Fruit fly (Drosophila melanogaster) whole organism, embryonic: Measurements from ENCODE around the gene CG2818.

ENCODE experiments used
- CG10462 ChIP-seq: fragments of 200-800 bp; sonication (Bioruptor generic); optimal IDR thresholded peaks from 2 replicates; lab custom pipeline; 2016; ENCODE audit warnings: missing biosample characterization, missing genetic modification characterization
- CG11723 ChIP-seq: fragments of 200-800 bp; sonication (Bioruptor generic); optimal IDR thresholded peaks from 2 replicates; lab custom pipeline; 2017; ENCODE audit warnings: missing biosample characterization, mild to moderate bottlenecking, missing genetic modification characterization
- CG12659 ChIP-seq: fragments of 200-800 bp; sonication (Bioruptor generic); optimal IDR thresholded peaks from 3 replicates; lab custom pipeline; 2017; ENCODE audit warnings: mild to moderate bottlenecking, missing biosample characterization, missing genetic modification reagents, missing genetic modification characterization
- CG1603 ChIP-seq: fragments of 200-800 bp; sonication (Bioruptor generic); optimal IDR thresholded peaks from 2 replicates; lab custom pipeline; 2019; ENCODE audit warnings: missing biosample characterization, mild to moderate bottlenecking, missing genetic modification characterization, moderate library complexity
- CG18764 ChIP-seq: fragments of 200-800 bp; sonication (Bioruptor generic); optimal IDR thresholded peaks from 3 replicates; lab custom pipeline; 2016; ENCODE audit warnings: missing biosample characterization, missing genetic modification characterization
- CG2712 ChIP-seq: fragments of 200-800 bp; optimal IDR thresholded peaks from 3 replicates; lab custom pipeline; 2019; ENCODE audit warnings: missing biosample characterization, mild to moderate bottlenecking, missing genetic modification characterization, moderate library complexity
- CG32772 ChIP-seq: fragments of 200-800 bp; sonication (Bioruptor generic); IDR thresholded peaks from 2 replicates; pipeline ENCODE4 v1.3.6; 2022; ENCODE audit warnings: missing biosample characterization, missing genetic modification characterization
- CG6683 ChIP-seq: fragments of 200-800 bp; sonication (Bioruptor generic); optimal IDR thresholded peaks from 2 replicates; lab custom pipeline; 2017; ENCODE audit warnings: missing biosample characterization, mild to moderate bottlenecking, missing genetic modification characterization, missing genetic modification reagents
- D19B ChIP-seq: fragments of 200-800 bp; sonication (Bioruptor generic); optimal IDR thresholded peaks from 2 replicates; lab custom pipeline; 2017; ENCODE audit warnings: missing biosample characterization, mild to moderate bottlenecking, missing genetic modification characterization
- Doc2 ChIP-seq: fragments of 200-800 bp; sonication (Bioruptor generic); IDR thresholded peaks from 2 replicates; pipeline ENCODE4 v1.3.6; 2022; ENCODE audit warnings: missing biosample characterization, missing genetic modification characterization
- Elba2 ChIP-seq: fragments of 200-800 bp; sonication (Bioruptor generic); optimal IDR thresholded peaks from 3 replicates; lab custom pipeline; 2016; ENCODE audit warnings: missing biosample characterization, missing genetic modification characterization
- HLH54F ChIP-seq: fragments of 200-800 bp; sonication (Bioruptor generic); optimal IDR thresholded peaks from 3 replicates; lab custom pipeline; 2016; ENCODE audit warnings: missing biosample characterization, missing genetic modification characterization
- Hmx ChIP-seq: fragments of 200-800 bp; sonication (Bioruptor generic); optimal IDR thresholded peaks from 2 replicates; lab custom pipeline; 2016; ENCODE audit warnings: missing biosample characterization, missing genetic modification characterization
- Hsf ChIP-seq: fragments of 200-800 bp; sonication (Bioruptor generic); optimal IDR thresholded peaks from 3 replicates; lab custom pipeline; 2016; ENCODE audit warnings: missing biosample characterization, missing genetic modification characterization
- Kr ChIP-seq: fragments of 200-800 bp; sonication (Bioruptor generic); optimal IDR thresholded peaks from 2 replicates; lab custom pipeline; 2017; ENCODE audit warnings: missing biosample characterization, mild to moderate bottlenecking, missing genetic modification characterization
- Lpt ChIP-seq: fragments of >200 bp; optimal IDR thresholded peaks from 2 replicates; lab custom pipeline; 2018; ENCODE audit warnings: missing biosample characterization, missing genetic modification characterization
- NC2α ChIP-seq: fragments of 200-800 bp; sonication (Bioruptor generic); optimal IDR thresholded peaks from 2 replicates; lab custom pipeline; 2016; ENCODE audit warnings: missing biosample characterization, missing genetic modification characterization
- Sox102F ChIP-seq: fragments of 200-800 bp; sonication (Bioruptor generic); optimal IDR thresholded peaks from 2 replicates; lab custom pipeline; 2018; ENCODE audit warnings: missing biosample characterization, mild to moderate bottlenecking, missing genetic modification characterization, moderate library complexity
- Xbp1 ChIP-seq: fragments of 200-800 bp; sonication (Bioruptor generic); optimal IDR thresholded peaks from 3 replicates; lab custom pipeline; 2016; ENCODE audit warnings: missing biosample characterization, mild to moderate bottlenecking, missing genetic modification characterization
- ara ChIP-seq: fragments of 200-800 bp; sonication (Bioruptor generic); IDR thresholded peaks from 2 replicates; pipeline ENCODE4 v1.3.6; 2022; ENCODE audit warnings: missing biosample characterization, missing genetic modification characterization
- dm ChIP-seq: fragments of 200-800 bp; sonication (Bioruptor generic); optimal IDR thresholded peaks from 3 replicates; lab custom pipeline; 2016; ENCODE audit warnings: missing biosample characterization, missing genetic modification characterization
- ftz-f1 ChIP-seq: fragments of 200-800 bp; sonication (Bioruptor generic); optimal IDR thresholded peaks from 2 replicates; lab custom pipeline; 2016; ENCODE audit warnings: missing biosample characterization, missing genetic modification characterization
- gce ChIP-seq: fragments of 200-800 bp; sonication (Bioruptor generic); IDR thresholded peaks from 3 replicates; pipeline ENCODE4 v1.3.6; 2022; ENCODE audit warnings: missing biosample characterization, missing genetic modification characterization
- hbn ChIP-seq: fragments of 200-800 bp; sonication (Bioruptor generic); IDR thresholded peaks from 2 replicates; pipeline ENCODE4 v1.3.6; 2022; ENCODE audit warnings: missing biosample characterization, missing genetic modification characterization; ENCODE audit not compliant: partially characterized antibody
- her ChIP-seq: fragments of 200-800 bp; sonication (Bioruptor generic); optimal IDR thresholded peaks from 2 replicates; lab custom pipeline; 2016; ENCODE audit warnings: missing biosample characterization, missing genetic modification characterization
- hth ChIP-seq: fragments of >200 bp; optimal IDR thresholded peaks from 2 replicates; lab custom pipeline; 2017; ENCODE audit warnings: inconsistent platforms
- kay ChIP-seq: fragments of 200-800 bp; sonication (Bioruptor generic); optimal IDR thresholded peaks from 2 replicates; lab custom pipeline; 2016; ENCODE audit warnings: missing biosample characterization, missing genetic modification characterization
- lab ChIP-seq: fragments of 200-800 bp; sonication (Bioruptor generic); optimal IDR thresholded peaks from 3 replicates; lab custom pipeline; 2017; ENCODE audit warnings: missing biosample characterization, missing genetic modification characterization, mild to moderate bottlenecking, moderate library complexity, missing genetic modification reagents
- lola ChIP-seq, 3 experiments: fragments of >200 bp in 2 of 3; fragments of 200-800 bp in 1 of 3; sonication (Bioruptor generic) in 1 of 3; optimal IDR thresholded peaks; 2 replicates each; lab custom pipeline; 2017 to 2019; ENCODE audit warnings: missing biosample characterization in 3 of 3, missing genetic modification characterization in 3 of 3, mild to moderate bottlenecking in 1 of 3, moderate library complexity in 1 of 3
- mirr ChIP-seq: fragments of 200-800 bp; sonication (Bioruptor generic); optimal IDR thresholded peaks from 3 replicates; lab custom pipeline; 2018; ENCODE audit warnings: missing biosample characterization, mild to moderate bottlenecking, missing genetic modification characterization
- nerfin-1 ChIP-seq: fragments of 200-800 bp; sonication (Bioruptor generic); optimal IDR thresholded peaks from 3 replicates; lab custom pipeline; 2019; ENCODE audit warnings: missing biosample characterization, mild to moderate bottlenecking, missing genetic modification characterization, moderate library complexity
- nom ChIP-seq: fragments of 200-800 bp; sonication (Bioruptor generic); optimal IDR thresholded peaks from 2 replicates; lab custom pipeline; 2017; ENCODE audit warnings: missing biosample characterization, missing genetic modification characterization, mild to moderate bottlenecking, moderate library complexity, missing genetic modification reagents
- ro ChIP-seq: fragments of 200-800 bp; sonication (Bioruptor generic); IDR thresholded peaks from 2 replicates; pipeline ENCODE4 v1.3.6; 2022; ENCODE audit warnings: missing biosample characterization, missing genetic modification characterization
- scrt ChIP-seq: fragments of 200-800 bp; sonication (Bioruptor generic); optimal IDR thresholded peaks from 2 replicates; lab custom pipeline; 2018; ENCODE audit warnings: missing biosample characterization, mild to moderate bottlenecking, missing genetic modification characterization, moderate library complexity
- tup ChIP-seq: fragments of 200-800 bp; sonication (Bioruptor generic); optimal IDR thresholded peaks from 2 replicates; lab custom pipeline; 2016; ENCODE audit warnings: missing biosample characterization, mild to moderate bottlenecking, missing genetic modification characterization, moderate library complexity
- vnd ChIP-seq: fragments of 200-800 bp; sonication (Bioruptor generic); IDR thresholded peaks from 3 replicates; pipeline ENCODE4 v1.3.6; 2022; ENCODE audit warnings: missing biosample characterization, missing genetic modification characterization; ENCODE audit not compliant: partially characterized antibody
- vvl ChIP-seq: fragments of 200-800 bp; sonication (Bioruptor generic); IDR thresholded peaks from 2 replicates; pipeline ENCODE4 v1.3.6; 2022; ENCODE audit warnings: missing biosample characterization, missing genetic modification characterization
- yki ChIP-seq: fragments of >200 bp; optimal IDR thresholded peaks from 3 replicates; lab custom pipeline; 2018

CG2818 gene

dm6 chr2L:3699895-3700294 lies 13.3 kb upstream of the CG2818 start, which contains the start of gene CG42465 (continued):
- TF ChIP-seq CG12659 (GFP tag; lab: Kevin White, UChicago) = no peak

DNA sequence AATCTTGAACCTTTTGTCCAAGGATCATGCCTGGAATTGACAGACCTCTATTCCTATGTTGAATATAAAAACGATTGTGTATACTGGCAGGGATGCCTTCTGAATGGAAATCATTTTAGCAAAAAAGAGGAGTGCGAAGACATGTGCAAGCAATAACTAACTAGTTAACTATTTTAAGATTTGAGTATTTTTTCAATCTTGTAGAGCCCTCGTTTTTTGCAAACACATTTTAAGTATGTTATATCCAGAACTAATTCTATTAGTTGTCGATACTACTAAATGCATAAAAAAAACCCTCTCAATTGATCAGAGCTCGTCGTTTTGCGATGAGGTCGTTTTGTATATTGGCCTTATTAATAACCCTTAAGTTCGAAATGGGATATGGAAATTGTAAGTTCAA lies 12.8 kb upstream of the CG2818 start, which contains the start of gene Sfp24C1:
Gene Sfp24C1, plus strand, starts transcription at position 301 of the 400 bp plus-strand sequence.
- no peak for TF ChIP-seq Doc2 (GFP tag; lab: Robert Waterston, UW)
- no peak for TF ChIP-seq scrt (GFP tag; lab: Kevin White, UChicago)
- TF ChIP-seq lola (GFP tag; optimal IDR thresholded peaks at IDR 0.05; lab: Kevin White, UChicago) = no peak
- no peak for TF ChIP-seq NC2α (GFP tag; lab: Kevin White, UChicago)
- no peak for TF ChIP-seq ftz-f1 (GFP tag; lab: Kevin White, UChicago)
- no peak for TF ChIP-seq nom
- no peak for TF ChIP-seq kay
- TF ChIP-seq Elba2 (GFP tag; lab: Kevin White, UChicago) = no peak
- no peak for TF ChIP-seq hth (lab: Kevin White, UChicago)
- no peak for TF ChIP-seq lab (GFP tag; lab: Kevin White, UChicago)
- TF ChIP-seq CG6683 = no peak
- TF ChIP-seq tup (GFP tag; lab: Kevin White, UChicago) = no peak
- TF ChIP-seq gce (GFP tag; lab: Robert Waterston, UW) = no peak
- no peak for TF ChIP-seq CG2712 (tag; lab: Kevin White, UChicago)
- TF ChIP-seq CG11723 = no peak
- TF ChIP-seq Sox102F (GFP tag; lab: Kevin White, UChicago) = no peak
- no peak for TF ChIP-seq CG18764

dm6 chr2L:3700990-3701389 lies 12.2 kb upstream of the CG2818 start, which contains the start of gene CG42467:
CG42467 (plus strand) TSS chr2L:3701290.
- TF ChIP-seq mirr (GFP tag; lab: Kevin White, UChicago) (no peak), HLH54F (no peak), Hmx (GFP tag; lab: Kevin White, UChicago) (no peak), CG10462 (no peak), vvl (no peak), CG1603 (tag; lab: Kevin White, UChicago) (no peak), her (GFP tag; lab: Kevin White, UChicago) (no peak), yki (lab: Kevin White, UChicago) (no peak), Kr (no peak), vnd (GFP tag; lab: Robert Waterston, UW) (no peak), CG32772 (GFP tag; lab: Robert Waterston, UW) (no peak), nerfin-1 (no peak), D19B (GFP tag; lab: Kevin White, UChicago) (no peak)

DNA sequence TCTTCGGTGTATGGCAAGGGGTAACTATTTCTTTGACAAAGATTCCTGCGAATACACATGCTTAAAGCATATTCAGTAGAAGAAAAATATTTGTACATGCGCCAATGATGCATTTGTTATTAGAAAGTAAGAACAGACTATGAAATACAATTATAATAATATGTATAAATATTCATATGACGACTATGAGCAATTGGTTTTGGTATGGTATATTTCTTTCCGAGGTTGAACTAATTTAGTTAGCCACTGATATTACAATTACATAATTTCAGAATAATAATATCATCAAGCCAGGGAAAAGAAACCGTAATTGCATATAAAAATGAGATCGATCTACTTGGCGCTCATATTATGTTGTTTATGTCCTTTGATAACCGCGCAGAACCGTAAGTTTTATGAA lies 11.6 kb upstream of the CG2818 start, which contains the start of gene CG43145:
Gene CG43145, plus strand, starts transcription at position 301 of the 400 bp plus-strand sequence.
- TF ChIP-seq hbn (GFP tag; lab: Robert Waterston, UW) (no peak), ara (GFP tag; lab: Robert Waterston, UW) (no peak), Lpt (GFP tag; lab: Kevin White, UChicago) (no peak), Hsf (no peak), ro (GFP tag; lab: Robert Waterston, UW) (no peak), dm (GFP tag; lab: Kevin White, UChicago) (no peak), Xbp1 (GFP tag; lab: Kevin White, UChicago) (no peak)
- TF ChIP-seq, all 482 proteins: peak for 0
